Fruit fly (Drosophila melanogaster) whole organism, embryonic: ENCODE results near the gene TTLL15.

ENCODE experiments used
- BEAF-32 ChIP-seq: fragments of 200-800 bp; sonication (Bioruptor generic); optimal IDR thresholded peaks from 3 replicates; lab custom pipeline; 2017; ENCODE audit warnings: missing biosample characterization, missing genetic modification characterization, mild to moderate bottlenecking, moderate library complexity, missing genetic modification reagents
- CG11085 ChIP-seq: fragments of 200-800 bp; sonication (Bioruptor generic); IDR thresholded peaks from 2 replicates; pipeline ENCODE4 v1.3.6; 2022; ENCODE audit warnings: missing biosample characterization, missing genetic modification characterization
- CG11560 ChIP-seq: fragments of 200-800 bp; sonication (Bioruptor generic); IDR thresholded peaks from 3 replicates; pipeline ENCODE4 v1.3.6; 2022; ENCODE audit warnings: missing biosample characterization, missing genetic modification characterization
- CG11696 ChIP-seq: fragments of 200-800 bp; sonication (Bioruptor generic); IDR thresholded peaks from 2 replicates; pipeline ENCODE4 v1.3.6; 2022; ENCODE audit warnings: missing biosample characterization, missing genetic modification characterization
- CG13894 ChIP-seq: fragments of 200-800 bp; sonication (Bioruptor generic); optimal IDR thresholded peaks from 3 replicates; lab custom pipeline; 2018; ENCODE audit warnings: missing biosample characterization, mild to moderate bottlenecking, missing genetic modification characterization, moderate library complexity
- CG14860 ChIP-seq: fragments of 200-800 bp; sonication (Bioruptor generic); IDR thresholded peaks from 3 replicates; pipeline ENCODE4 v1.3.6; 2022; ENCODE audit warnings: missing biosample characterization, missing genetic modification characterization; ENCODE audit not compliant: partially characterized antibody
- CG15514 ChIP-seq: fragments of 200-800 bp; sonication (Bioruptor generic); optimal IDR thresholded peaks from 3 replicates; lab custom pipeline; 2017; ENCODE audit warnings: missing biosample characterization, missing genetic modification characterization, mild to moderate bottlenecking, moderate library complexity, missing genetic modification reagents
- CG15601 ChIP-seq: fragments of 200-800 bp; sonication (Bioruptor generic); optimal IDR thresholded peaks from 3 replicates; lab custom pipeline; 2019; ENCODE audit warnings: missing biosample characterization, mild to moderate bottlenecking, missing genetic modification characterization, moderate library complexity
- CG17568 ChIP-seq: fragments of 200-800 bp; sonication (Bioruptor generic); optimal IDR thresholded peaks from 2 replicates; lab custom pipeline; 2018; ENCODE audit warnings: missing biosample characterization, mild to moderate bottlenecking, missing genetic modification characterization, moderate library complexity
- CG18599 ChIP-seq: fragments of 200-800 bp; sonication (Bioruptor generic); optimal IDR thresholded peaks from 3 replicates; lab custom pipeline; 2017; ENCODE audit warnings: missing biosample characterization, missing genetic modification characterization, mild to moderate bottlenecking, moderate library complexity, missing genetic modification reagents
- CG18764 ChIP-seq: fragments of 200-800 bp; sonication (Bioruptor generic); optimal IDR thresholded peaks from 3 replicates; lab custom pipeline; 2016; ENCODE audit warnings: missing biosample characterization, missing genetic modification characterization
- CG42726 ChIP-seq: fragments of 200-800 bp; sonication (Bioruptor generic); IDR thresholded peaks from 2 replicates; pipeline ENCODE4 v1.3.6; 2022; ENCODE audit warnings: missing biosample characterization, missing genetic modification characterization; ENCODE audit not compliant: partially characterized antibody
- CG4854 ChIP-seq: fragments of 200-800 bp; sonication (Bioruptor generic); optimal IDR thresholded peaks from 2 replicates; lab custom pipeline; 2016; ENCODE audit warnings: missing biosample characterization, missing genetic modification characterization, inconsistent platforms
- CG5953 ChIP-seq: fragments of 200-800 bp; sonication (Bioruptor generic); IDR thresholded peaks from 2 replicates; pipeline ENCODE4 v1.3.6; 2022; ENCODE audit warnings: missing biosample characterization, missing genetic modification characterization
- CG6654 ChIP-seq: fragments of 200-800 bp; sonication (Bioruptor generic); optimal IDR thresholded peaks from 2 replicates; lab custom pipeline; 2017; ENCODE audit warnings: missing biosample characterization, mild to moderate bottlenecking, missing genetic modification characterization
- CG7839 ChIP-seq: fragments of 200-800 bp; sonication (Bioruptor generic); optimal IDR thresholded peaks from 3 replicates; lab custom pipeline; 2018; ENCODE audit warnings: missing biosample characterization, mild to moderate bottlenecking, missing genetic modification characterization, moderate library complexity
- CG8281 ChIP-seq: fragments of 200-800 bp; sonication (Bioruptor generic); optimal IDR thresholded peaks from 2 replicates; lab custom pipeline; 2018; ENCODE audit warnings: missing biosample characterization, mild to moderate bottlenecking, missing genetic modification characterization, moderate library complexity
- CG8944 ChIP-seq: fragments of 200-800 bp; sonication (Bioruptor generic); optimal IDR thresholded peaks from 3 replicates; lab custom pipeline; 2016; ENCODE audit warnings: missing biosample characterization, missing genetic modification characterization
- CG9215 ChIP-seq: fragments of 200-800 bp; sonication (Bioruptor generic); IDR thresholded peaks from 2 replicates; pipeline ENCODE4 v1.3.6; 2022; ENCODE audit warnings: missing biosample characterization, missing genetic modification characterization
- CG9876 ChIP-seq: fragments of 200-800 bp; sonication (Bioruptor generic); optimal IDR thresholded peaks from 2 replicates; lab custom pipeline; 2016; ENCODE audit warnings: missing biosample characterization, missing genetic modification characterization
- Chrac-16 ChIP-seq: fragments of 200-800 bp; sonication (Bioruptor generic); optimal IDR thresholded peaks from 3 replicates; lab custom pipeline; 2016; ENCODE audit warnings: missing biosample characterization, missing genetic modification characterization
- Dip2 ChIP-seq: fragments of 200-800 bp; sonication (Bioruptor generic); IDR thresholded peaks from 2 replicates; pipeline ENCODE4 v1.3.6; 2022; ENCODE audit warnings: missing biosample characterization, missing genetic modification characterization
- E2f2 ChIP-seq: fragments of 200-800 bp; sonication (Bioruptor generic); IDR thresholded peaks from 2 replicates; pipeline ENCODE4 v1.3.6; 2022; ENCODE audit warnings: missing biosample characterization, missing genetic modification characterization
- HLHmδ ChIP-seq: fragments of 200-800 bp; sonication (Bioruptor generic); optimal IDR thresholded peaks from 2 replicates; lab custom pipeline; 2018; ENCODE audit warnings: missing biosample characterization, mild to moderate bottlenecking, missing genetic modification characterization, moderate library complexity
- Max ChIP-seq: fragments of 200-800 bp; sonication (Bioruptor generic); optimal IDR thresholded peaks from 2 replicates; lab custom pipeline; 2016; ENCODE audit warnings: missing biosample characterization, mild to moderate bottlenecking, missing genetic modification characterization
- Mrtf ChIP-seq: fragments of 200-800 bp; sonication (Bioruptor generic); IDR thresholded peaks from 3 replicates; pipeline ENCODE4 v1.3.6; 2022; ENCODE audit warnings: missing biosample characterization, missing genetic modification characterization
- NK7.1 ChIP-seq: fragments of 200-800 bp; sonication (Bioruptor generic); optimal IDR thresholded peaks from 3 replicates; lab custom pipeline; 2016; ENCODE audit warnings: missing biosample characterization, missing genetic modification characterization
- Oaz ChIP-seq: fragments of 200-800 bp; sonication (Bioruptor generic); IDR thresholded peaks from 2 replicates; pipeline ENCODE4 v1.3.6; 2022; ENCODE audit warnings: missing biosample characterization, missing genetic modification characterization
- Pdp1 ChIP-seq, 2 experiments: fragments of 200-800 bp; sonication (Bioruptor generic); optimal IDR thresholded peaks; 3 replicates each; lab custom pipeline; 2016; ENCODE audit warnings: missing biosample characterization in 2 of 2, missing genetic modification characterization in 2 of 2, mild to moderate bottlenecking in 1 of 2, moderate library complexity in 1 of 2
- Sin3A ChIP-seq: fragments of >200 bp; optimal IDR thresholded peaks from 2 replicates; lab custom pipeline; 2018
- Trl ChIP-seq, 3 experiments: fragments of >200 bp in 2 of 3; fragments of 200-800 bp in 1 of 3; sonication (Bioruptor generic) in 1 of 3; optimal IDR thresholded peaks; 2 replicates in 1 of 3; 3 replicates in 2 of 3; lab custom pipeline; 2016 to 2017; ENCODE audit warnings: missing biosample characterization in 1 of 3, missing genetic modification characterization in 1 of 3
- ara ChIP-seq: fragments of 200-800 bp; sonication (Bioruptor generic); IDR thresholded peaks from 2 replicates; pipeline ENCODE4 v1.3.6; 2022; ENCODE audit warnings: missing biosample characterization, missing genetic modification characterization
- az2 ChIP-seq: fragments of 200-800 bp; sonication (Bioruptor generic); optimal IDR thresholded peaks from 3 replicates; lab custom pipeline; 2016; ENCODE audit warnings: missing biosample characterization, missing genetic modification characterization
- cato ChIP-seq: fragments of 200-800 bp; sonication (Bioruptor generic); optimal IDR thresholded peaks from 2 replicates; lab custom pipeline; 2016; ENCODE audit warnings: missing biosample characterization, missing genetic modification characterization, borderline replicate concordance
- danr ChIP-seq: fragments of 200-800 bp; sonication (Bioruptor generic); IDR thresholded peaks from 2 replicates; pipeline ENCODE4 v1.3.6; 2022; ENCODE audit warnings: missing biosample characterization, missing genetic modification characterization
- disco-r ChIP-seq: fragments of 200-800 bp; sonication (Bioruptor generic); optimal IDR thresholded peaks from 2 replicates; lab custom pipeline; 2016; ENCODE audit warnings: missing biosample characterization, missing genetic modification characterization
- dmrt11E ChIP-seq: fragments of 200-800 bp; sonication (Bioruptor generic); optimal IDR thresholded peaks from 3 replicates; lab custom pipeline; 2018; ENCODE audit warnings: missing biosample characterization, mild to moderate bottlenecking, missing genetic modification characterization, moderate library complexity
- gce ChIP-seq: fragments of 200-800 bp; sonication (Bioruptor generic); IDR thresholded peaks from 3 replicates; pipeline ENCODE4 v1.3.6; 2022; ENCODE audit warnings: missing biosample characterization, missing genetic modification characterization
- gem ChIP-seq: fragments of 200-800 bp; sonication (Bioruptor generic); optimal IDR thresholded peaks from 2 replicates; lab custom pipeline; 2019; ENCODE audit warnings: missing biosample characterization, mild to moderate bottlenecking, missing genetic modification characterization, moderate library complexity
- jumu ChIP-seq: fragments of 200-800 bp; sonication (Bioruptor generic); optimal IDR thresholded peaks from 3 replicates; lab custom pipeline; 2016; ENCODE audit warnings: missing biosample characterization, missing genetic modification characterization
- kay ChIP-seq: fragments of 200-800 bp; sonication (Bioruptor generic); optimal IDR thresholded peaks from 2 replicates; lab custom pipeline; 2016; ENCODE audit warnings: missing biosample characterization, missing genetic modification characterization
- maf-S ChIP-seq: fragments of 200-800 bp; sonication (Bioruptor generic); optimal IDR thresholded peaks from 2 replicates; lab custom pipeline; 2016; ENCODE audit warnings: missing biosample characterization, missing genetic modification characterization
- oc ChIP-seq: fragments of 200-800 bp; sonication (Bioruptor generic); optimal IDR thresholded peaks from 2 replicates; lab custom pipeline; 2018; ENCODE audit warnings: missing biosample characterization, mild to moderate bottlenecking, missing genetic modification characterization, moderate library complexity
- pho ChIP-seq: fragments of 200-800 bp; sonication (Bioruptor generic); optimal IDR thresholded peaks from 2 replicates; lab custom pipeline; 2016; ENCODE audit warnings: missing biosample characterization, missing genetic modification characterization
- ranshi ChIP-seq: fragments of 200-800 bp; sonication (Bioruptor generic); IDR thresholded peaks from 2 replicates; pipeline ENCODE4 v1.3.6; 2022; ENCODE audit warnings: missing biosample characterization, missing genetic modification characterization
- sens ChIP-seq: fragments of 200-800 bp; sonication (Bioruptor generic); peaks from one replicate; lab custom pipeline; 2016; ENCODE audit warnings: missing biosample characterization, missing genetic modification characterization
- sens-2 ChIP-seq: fragments of 200-800 bp; sonication (Bioruptor generic); IDR thresholded peaks from 2 replicates; pipeline ENCODE4 v1.3.6; 2022; ENCODE audit warnings: missing biosample characterization, missing genetic modification characterization
- ssp ChIP-seq: fragments of 200-800 bp; sonication (Bioruptor generic); IDR thresholded peaks from 2 replicates; pipeline ENCODE4 v1.3.6; 2022; ENCODE audit warnings: missing biosample characterization, missing genetic modification characterization
- ttk ChIP-seq: fragments of 200-800 bp; sonication (Bioruptor generic); IDR thresholded peaks from 2 replicates; pipeline ENCODE4 v2.1.2; 2022; ENCODE audit warnings: missing biosample characterization, missing genetic modification characterization
- vfl ChIP-seq: fragments of 200-800 bp; sonication (Bioruptor generic); optimal IDR thresholded peaks from 2 replicates; lab custom pipeline; 2016; ENCODE audit warnings: missing biosample characterization, missing genetic modification characterization
- vvl ChIP-seq: fragments of 200-800 bp; sonication (Bioruptor generic); IDR thresholded peaks from 2 replicates; pipeline ENCODE4 v1.3.6; 2022; ENCODE audit warnings: missing biosample characterization, missing genetic modification characterization
- z ChIP-seq: fragments of 200-800 bp; sonication (Bioruptor generic); IDR thresholded peaks from 3 replicates; pipeline ENCODE4 v1.3.6; 2022; ENCODE audit warnings: missing biosample characterization, missing genetic modification characterization

Gene TTLL15

dm6 chr3R:10788186-10788585 lies 26.9 kb upstream of the TTLL15 start, which contains the start of the genes Art1 and Mcm5 (continued):
- TF ChIP-seq CG7839 (tag; lab: Kevin White, UChicago) (no peak), danr (GFP tag; lab: Robert Waterston, UW) (no peak), oc (tag; lab: Kevin White, UChicago) (no peak), CG15601 (no peak), CG15514 (GFP tag; lab: Kevin White, UChicago) (peak; percentile 90), pho (peak; percentile 60), CG18764 (GFP tag; lab: Kevin White, UChicago) (peak; percentile 27), gce (GFP tag; lab: Robert Waterston, UW) (no peak), az2 (GFP tag; lab: Kevin White, UChicago) (peak; percentile 17), Dip2 (GFP tag; lab: Robert Waterston, UW) (no peak), CG8944 (GFP tag; lab: Kevin White, UChicago) (no peak), sens-2 (GFP tag; lab: Robert Waterston, UW) (no peak), CG5953 (no peak), ttk (GFP tag; lab: Robert Waterston, UW) (no peak), Sin3A (lab: Kevin White, UChicago) (peak; percentile 99), z (GFP tag; lab: Robert Waterston, UW) (no peak), ranshi (no peak), Oaz (GFP tag; lab: Robert Waterston, UW) (no peak), CG11696 (no peak), vfl (GFP tag; lab: Kevin White, UChicago) (no peak), CG11085 (no peak), CG14860 (GFP tag; lab: Robert Waterston, UW) (peak; percentile 90), gem (tag; lab: Kevin White, UChicago) (no peak), CG13894 (tag; lab: Kevin White, UChicago) (no peak), CG11560 (tag; lab: Robert Waterston, UW) (no peak), CG9215 (GFP tag; lab: Robert Waterston, UW) (peak; percentile 24; the same call in 1 of the 2 replicates), vvl (GFP tag; lab: Robert Waterston, UW) (no peak), CG6654 (GFP tag; lab: Kevin White, UChicago) (no peak), Max (peak; percentile 83), ara (no peak), Chrac-16 (GFP tag; lab: Kevin White, UChicago) (peak; percentile 26), maf-S (GFP tag; lab: Kevin White, UChicago) (peak; percentile 51), kay (GFP tag; lab: Kevin White, UChicago) (peak; percentile 12), HLHmδ (GFP tag; lab: Kevin White, UChicago) (no peak), ssp (GFP tag; lab: Robert Waterston, UW) (peak; percentile 42), CG9876 (GFP tag; lab: Kevin White, UChicago) (no peak), Pdp1 (GFP tag; optimal IDR thresholded peaks at IDR 0.05; lab: Kevin White, UChicago) (peak in 1 of 2 experiments; percentile 49), sens (peak; percentile 85), NK7.1 (GFP tag; lab: Kevin White, UChicago) (peak; percentile 34), CG4854 (GFP tag; lab: Kevin White, UChicago) (peak; percentile 46), jumu (GFP tag; lab: Kevin White, UChicago) (peak; percentile 53), BEAF-32 (peak; percentile 99), Trl (optimal IDR thresholded peaks at IDR 0.05; lab: Kevin White, UChicago) (no peak), Trl (GFP tag; optimal IDR thresholded peaks at IDR 0.05; lab: Kevin White, UChicago) (peak; percentile 11), CG18599 (GFP tag; lab: Kevin White, UChicago) (peak; percentile 17), disco-r (no peak), CG17568 (GFP tag; lab: Kevin White, UChicago) (no peak), dmrt11E (tag; lab: Kevin White, UChicago) (peak; percentile 44), E2f2 (peak; percentile 77), CG42726 (GFP tag; lab: Robert Waterston, UW) (peak; percentile 44; the same call in 1 of the 2 replicates), Mrtf (GFP tag; lab: Robert Waterston, UW) (no peak), CG8281 (tag; lab: Kevin White, UChicago) (no peak), cato (GFP tag; lab: Kevin White, UChicago) (no peak)
